Fruit fly (Drosophila melanogaster): ENCODE data around the gene CG34027.

The CG34027 gene

dm6 chr3R:25152342-25152741 lies 43.5 kb upstream of the CG34027 start (continued):
- peak; percentile 54 for TF ChIP-seq CG10543 (GFP tag; optimal IDR thresholded peaks at IDR 0.05)
- TF ChIP-seq CG11696 (GFP tag; IDR thresholded peaks at IDR 0.05), result peak; percentile 16; the same call in 1 of the 2 replicates
- no peak for TF ChIP-seq BEAF-32 (GFP tag; optimal IDR thresholded peaks at IDR 0.05)
- no peak for TF ChIP-seq Nf-YB (GFP tag; optimal IDR thresholded peaks at IDR 0.05)
- no peak for TF ChIP-seq CG6791 (GFP tag; IDR thresholded peaks at IDR 0.05; ENCODE audit: partially characterized antibody)
- peak; percentile 5 for TF ChIP-seq Sox100B (GFP tag; optimal IDR thresholded peaks at IDR 0.05)
- TF ChIP-seq stwl (tag; optimal IDR thresholded peaks at IDR 0.05), result no peak
- no peak for TF ChIP-seq Atf3 (GFP tag; optimal IDR thresholded peaks at IDR 0.05)
- no peak for TF ChIP-seq Scr (GFP tag; IDR thresholded peaks at IDR 0.05; ENCODE audit: partially characterized antibody)
- no peak for TF ChIP-seq CG8388 (GFP tag; optimal IDR thresholded peaks at IDR 0.05)
- no peak for TF ChIP-seq Six4 (GFP tag; optimal IDR thresholded peaks at IDR 0.05)
- TF ChIP-seq CG17802 (tag; optimal IDR thresholded peaks at IDR 0.05), result no peak
- peak; percentile 35 for TF ChIP-seq CG8924 (tag; optimal IDR thresholded peaks at IDR 0.05)
- TF ChIP-seq Ets65A (GFP tag), result no peak
- no peak for TF ChIP-seq CG9932 (GFP tag; IDR thresholded peaks at IDR 0.05)
- TF ChIP-seq danr (GFP tag; IDR thresholded peaks at IDR 0.05), result no peak
- no peak for TF ChIP-seq CG34422 (GFP tag; IDR thresholded peaks at IDR 0.05)
- TF ChIP-seq org-1 (GFP tag; optimal IDR thresholded peaks at IDR 0.05), result peak; percentile 10
- TF ChIP-seq nerfin-2 (GFP tag; IDR thresholded peaks at IDR 0.05; ENCODE audit: partially characterized antibody), result no peak
- peak; percentile 4 for TF ChIP-seq Sox102F (GFP tag; optimal IDR thresholded peaks at IDR 0.05)
- no peak for TF ChIP-seq Oaz (GFP tag; IDR thresholded peaks at IDR 0.05)
- TF ChIP-seq Hand (GFP tag; optimal IDR thresholded peaks at IDR 0.05), result peak; percentile 29
- TF ChIP-seq CG10267 (tag; optimal IDR thresholded peaks at IDR 0.05), result peak; percentile 22
- TF ChIP-seq Doc2 (GFP tag; IDR thresholded peaks at IDR 0.05), result no peak
- TF ChIP-seq YL-1 (GFP tag; optimal IDR thresholded peaks at IDR 0.05), result no peak
- no peak for TF ChIP-seq mam (GFP tag; optimal IDR thresholded peaks at IDR 0.05)
- peak; percentile 32 for TF ChIP-seq sug (tag; optimal IDR thresholded peaks at IDR 0.05)
- no peak for TF ChIP-seq CG17186 (GFP tag; optimal IDR thresholded peaks at IDR 0.05)
- no peak for TF ChIP-seq yki (optimal IDR thresholded peaks at IDR 0.05)
- no peak for TF ChIP-seq inv (GFP tag; IDR thresholded peaks at IDR 0.05; ENCODE audit: partially characterized antibody)
- no peak for TF ChIP-seq Side (GFP tag; optimal IDR thresholded peaks at IDR 0.05)
- TF ChIP-seq CG2712 (tag; optimal IDR thresholded peaks at IDR 0.05), result peak; percentile 30
- TF ChIP-seq lab (GFP tag; optimal IDR thresholded peaks at IDR 0.05), result peak; percentile 55
- TF ChIP-seq CG3847 (GFP tag; IDR thresholded peaks at IDR 0.05), result no peak
- TF ChIP-seq CG2199 (GFP tag; IDR thresholded peaks at IDR 0.05), result no peak
- TF ChIP-seq CG17568 (GFP tag; optimal IDR thresholded peaks at IDR 0.05), result no peak
- TF ChIP-seq CG2875 (GFP tag; optimal IDR thresholded peaks at IDR 0.05), result no peak
- no peak for TF ChIP-seq B-H1 (GFP tag; IDR thresholded peaks at IDR 0.05)
- no peak for TF ChIP-seq gcm2 (GFP tag; optimal IDR thresholded peaks at IDR 0.05)
- no peak for TF ChIP-seq CG1233 (GFP tag; optimal IDR thresholded peaks at IDR 0.05)
- TF ChIP-seq NC2α (GFP tag; optimal IDR thresholded peaks at IDR 0.05), result no peak
- TF ChIP-seq CG15514 (GFP tag; optimal IDR thresholded peaks at IDR 0.05), result peak; percentile 13
- no peak for TF ChIP-seq ind (GFP tag; optimal IDR thresholded peaks at IDR 0.05)
- TF ChIP-seq NfI (GFP tag; optimal IDR thresholded peaks at IDR 0.05), result peak; percentile 1
- TF ChIP-seq CG34376 (GFP tag; optimal IDR thresholded peaks at IDR 0.05), result peak; percentile 23
- TF ChIP-seq hth (optimal IDR thresholded peaks at IDR 0.05), result no peak
- no peak for TF ChIP-seq nmo (GFP tag; optimal IDR thresholded peaks at IDR 0.05)
- TF ChIP-seq CG6689 (GFP tag; IDR thresholded peaks at IDR 0.05), result no peak
- TF ChIP-seq CG17361 (GFP tag; IDR thresholded peaks at IDR 0.05), result no peak
- peak; percentile 58 for TF ChIP-seq CG7556 (GFP tag; optimal IDR thresholded peaks at IDR 0.05)
- TF ChIP-seq Hmr (GFP tag; optimal IDR thresholded peaks at IDR 0.05), result peak; percentile 34

All from whole organism, embryonic.